Fruit fly (Drosophila melanogaster) whole organism, wandering third instar larva: ENCODE results near the gene sphe.

Source experiments
- Abd-B ChIP-seq: fragments of >200 bp; optimal IDR thresholded peaks from 2 replicates; lab custom pipeline; 2017; ENCODE audit warnings: missing biosample characterization, missing genetic modification characterization
- CrebA ChIP-seq: fragments of 200-800 bp; sonication (Bioruptor generic); optimal IDR thresholded peaks from 2 replicates; lab custom pipeline; 2016; ENCODE audit warnings: missing biosample characterization, mild to moderate bottlenecking, missing genetic modification characterization, borderline replicate concordance
- Dif ChIP-seq: fragments of 200-275, 200-300 bp; sonication (Bioruptor generic); optimal IDR thresholded peaks from 2 replicates; lab custom pipeline; 2018; ENCODE audit warnings: missing biosample characterization, missing genetic modification characterization; ENCODE audit not compliant: partially characterized antibody
- HLH106 ChIP-seq: fragments of 200-800 bp; optimal IDR thresholded peaks from 3 replicates; lab custom pipeline; 2019; ENCODE audit warnings: missing biosample characterization, mild to moderate bottlenecking, missing genetic modification characterization, moderate library complexity
- Hnf4 ChIP-seq: fragments of 200-800 bp; sonication (Bioruptor generic); optimal IDR thresholded peaks from 2 replicates; lab custom pipeline; 2016; ENCODE audit warnings: missing biosample characterization, mild to moderate bottlenecking, missing genetic modification characterization
- Hr78 ChIP-seq: fragments of >200 bp; optimal IDR thresholded peaks from 2 replicates; lab custom pipeline; 2017; ENCODE audit warnings: missing biosample characterization, missing genetic modification characterization
- Mio ChIP-seq: sonication (Bioruptor generic); optimal IDR thresholded peaks from 2 replicates; lab custom pipeline; 2016; ENCODE audit warnings: missing biosample characterization, missing genetic modification characterization
- Sp1 ChIP-seq: fragments of 200-800 bp; sonication (Bioruptor generic); optimal IDR thresholded peaks from 3 replicates; lab custom pipeline; 2019; ENCODE audit warnings: missing biosample characterization, mild to moderate bottlenecking, missing genetic modification characterization, moderate library complexity
- ey ChIP-seq: fragments of 200-800 bp; sonication (Bioruptor generic); optimal IDR thresholded peaks from 2 replicates; lab custom pipeline; 2016; ENCODE audit warnings: missing biosample characterization, missing genetic modification characterization
- pan ChIP-seq: fragments of >200 bp; optimal IDR thresholded peaks from 2 replicates; lab custom pipeline; 2017
- usp ChIP-seq: fragments of >200 bp; optimal IDR thresholded peaks from 2 replicates; lab custom pipeline; 2017; ENCODE audit warnings: missing biosample characterization, missing genetic modification characterization

DNA sequence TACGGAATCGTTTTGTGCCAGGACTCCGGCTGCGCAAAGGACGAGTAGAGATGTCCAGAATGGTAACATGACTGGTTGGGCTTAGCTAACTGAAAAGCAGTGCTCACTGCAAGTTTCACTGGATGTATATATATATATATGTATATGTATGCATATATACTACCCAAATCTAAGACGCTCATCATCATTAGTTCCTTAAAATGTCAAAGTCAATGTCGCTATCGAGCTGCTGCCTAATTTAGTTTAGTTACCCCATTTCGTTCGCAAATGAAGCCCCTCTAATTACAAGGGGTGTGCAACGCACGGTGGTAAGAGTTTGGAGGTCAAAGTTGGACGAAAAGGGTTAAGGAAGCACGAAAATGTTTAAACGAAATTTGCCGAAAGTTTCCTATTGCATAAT, 1.7 kb downstream of the sphe start, which contains the start of gene CG9676:
- TF ChIP-seq pan (lab: Kevin White, UChicago) (no peak), CrebA (GFP tag; lab: Kevin White, UChicago) (no peak), Sp1 (no peak), Abd-B (GFP tag; lab: Kevin White, UChicago) (no peak), HLH106 (tag; lab: Kevin White, UChicago) (no peak), Hnf4 (GFP tag; lab: Kevin White, UChicago) (no peak), Mio (GFP tag; lab: Kevin White, UChicago) (no peak), Dif (GFP tag; lab: Kevin White, UChicago) (no peak), Hr78 (GFP tag; lab: Kevin White, UChicago) (no peak), ey (no peak), usp (GFP tag; lab: Kevin White, UChicago) (no peak)
